Fruit fly (Drosophila melanogaster) whole organism, embryonic: ENCODE results near the gene CCAP.

Experiments
- Abd-B ChIP-seq: fragments of 200-800 bp; sonication (Bioruptor generic); optimal IDR thresholded peaks from 2 replicates; lab custom pipeline; 2018; ENCODE audit warnings: missing biosample characterization, mild to moderate bottlenecking, missing genetic modification characterization, moderate library complexity
- BtbVII ChIP-seq: fragments of 200-800 bp; sonication (Bioruptor generic); optimal IDR thresholded peaks from 3 replicates; lab custom pipeline; 2017; ENCODE audit warnings: missing biosample characterization, mild to moderate bottlenecking, missing genetic modification characterization
- CG1024 ChIP-seq: fragments of 200-800 bp; sonication (Bioruptor generic); IDR thresholded peaks from 2 replicates; pipeline ENCODE4 v1.3.6; 2022; ENCODE audit warnings: missing biosample characterization, missing genetic modification characterization
- CG10543 ChIP-seq: fragments of 200-800 bp; sonication (Bioruptor generic); optimal IDR thresholded peaks from 3 replicates; lab custom pipeline; 2017; ENCODE audit warnings: missing biosample characterization, mild to moderate bottlenecking, missing genetic modification characterization, moderate library complexity
- CG10565 ChIP-seq: fragments of 200-800 bp; sonication (Bioruptor generic); optimal IDR thresholded peaks from 3 replicates; lab custom pipeline; 2016; ENCODE audit warnings: missing biosample characterization, mild to moderate bottlenecking, missing genetic modification characterization
- CG10959 ChIP-seq: fragments of 200-800 bp; sonication (Bioruptor generic); IDR thresholded peaks from 2 replicates; pipeline ENCODE4 v1.3.6; 2022; ENCODE audit warnings: missing biosample characterization, missing genetic modification characterization
- CG15073 ChIP-seq: fragments of 200-800 bp; sonication (Bioruptor generic); optimal IDR thresholded peaks from 2 replicates; lab custom pipeline; 2016; ENCODE audit warnings: missing biosample characterization, missing genetic modification characterization
- CG15601 ChIP-seq: fragments of 200-800 bp; sonication (Bioruptor generic); optimal IDR thresholded peaks from 3 replicates; lab custom pipeline; 2019; ENCODE audit warnings: missing biosample characterization, mild to moderate bottlenecking, missing genetic modification characterization, moderate library complexity
- CG2678 ChIP-seq: fragments of 200-800 bp; sonication (Bioruptor generic); optimal IDR thresholded peaks from 3 replicates; lab custom pipeline; 2019; ENCODE audit warnings: missing biosample characterization, mild to moderate bottlenecking, missing genetic modification characterization, moderate library complexity
- CG32772 ChIP-seq: fragments of 200-800 bp; sonication (Bioruptor generic); IDR thresholded peaks from 2 replicates; pipeline ENCODE4 v1.3.6; 2022; ENCODE audit warnings: missing biosample characterization, missing genetic modification characterization
- CG42726 ChIP-seq: fragments of 200-800 bp; sonication (Bioruptor generic); IDR thresholded peaks from 2 replicates; pipeline ENCODE4 v1.3.6; 2022; ENCODE audit warnings: missing biosample characterization, missing genetic modification characterization; ENCODE audit not compliant: partially characterized antibody
- CG4854 ChIP-seq: fragments of 200-800 bp; sonication (Bioruptor generic); optimal IDR thresholded peaks from 2 replicates; lab custom pipeline; 2016; ENCODE audit warnings: missing biosample characterization, missing genetic modification characterization, inconsistent platforms
- CG6272 ChIP-seq: fragments of 200-800 bp; sonication (Bioruptor generic); IDR thresholded peaks from 2 replicates; pipeline ENCODE4 v1.3.6; 2022; ENCODE audit warnings: missing biosample characterization, missing genetic modification characterization
- CG8359 ChIP-seq: fragments of 200-800 bp; sonication (Bioruptor generic); optimal IDR thresholded peaks from 2 replicates; lab custom pipeline; 2017; ENCODE audit warnings: missing biosample characterization, mild to moderate bottlenecking, missing genetic modification characterization, borderline replicate concordance
- CG8478 ChIP-seq: fragments of >200 bp; optimal IDR thresholded peaks from 2 replicates; lab custom pipeline; 2018
- CG9797 ChIP-seq: fragments of 200-800 bp; sonication (Bioruptor generic); optimal IDR thresholded peaks from 3 replicates; lab custom pipeline; 2018; ENCODE audit warnings: missing biosample characterization, mild to moderate bottlenecking, missing genetic modification characterization
- Dref ChIP-seq: fragments of 200-800 bp; sonication (Bioruptor generic); IDR thresholded peaks from 2 replicates; pipeline ENCODE4 v1.3.6; 2022; ENCODE audit warnings: missing biosample characterization, missing genetic modification characterization
- Fer1 ChIP-seq: fragments of 200-800 bp; sonication (Bioruptor generic); optimal IDR thresholded peaks from 2 replicates; lab custom pipeline; 2017; ENCODE audit warnings: missing biosample characterization, mild to moderate bottlenecking, missing genetic modification characterization
- Fer3 ChIP-seq: fragments of 200-800 bp; sonication (Bioruptor generic); optimal IDR thresholded peaks from 2 replicates; lab custom pipeline; 2018; ENCODE audit warnings: missing biosample characterization, mild to moderate bottlenecking, missing genetic modification characterization, moderate library complexity
- Gsc ChIP-seq: fragments of 200-800 bp; sonication (Bioruptor generic); IDR thresholded peaks from 2 replicates; pipeline ENCODE4 v1.3.6; 2022; ENCODE audit warnings: missing biosample characterization, missing genetic modification characterization
- HLH54F ChIP-seq: fragments of 200-800 bp; sonication (Bioruptor generic); optimal IDR thresholded peaks from 3 replicates; lab custom pipeline; 2016; ENCODE audit warnings: missing biosample characterization, missing genetic modification characterization
- Med ChIP-seq: fragments of 200-800 bp; sonication (Bioruptor generic); peaks from one replicate; lab custom pipeline; 2016; ENCODE audit warnings: missing biosample characterization, missing genetic modification characterization, mild to moderate bottlenecking, inconsistent platforms, moderate library complexity
- NC2β ChIP-seq: fragments of 200-800 bp; sonication (Bioruptor generic); optimal IDR thresholded peaks from 2 replicates; lab custom pipeline; 2016; ENCODE audit warnings: missing biosample characterization, missing genetic modification characterization
- Poxn ChIP-seq: fragments of 200-800 bp; sonication (Bioruptor generic); IDR thresholded peaks from 2 replicates; pipeline ENCODE4 v1.3.6; 2022; ENCODE audit warnings: missing biosample characterization, missing genetic modification characterization
- Scr ChIP-seq: fragments of 200-800 bp; sonication (Bioruptor generic); IDR thresholded peaks from 2 replicates; pipeline ENCODE4 v1.3.6; 2022; ENCODE audit warnings: missing biosample characterization, missing genetic modification characterization; ENCODE audit not compliant: partially characterized antibody
- Six4 ChIP-seq: fragments of 200-800 bp; sonication (Bioruptor generic); optimal IDR thresholded peaks from 2 replicates; lab custom pipeline; 2016; ENCODE audit warnings: missing biosample characterization, missing genetic modification characterization
- Spps ChIP-seq: fragments of 200-800 bp; sonication (Bioruptor generic); optimal IDR thresholded peaks from 2 replicates; lab custom pipeline; 2018; ENCODE audit warnings: missing biosample characterization, mild to moderate bottlenecking, missing genetic modification characterization
- Taf1 ChIP-seq: fragments of 200-800 bp; sonication (Bioruptor generic); IDR thresholded peaks from 2 replicates; pipeline ENCODE4 v1.3.6; 2022; ENCODE audit warnings: missing biosample characterization, missing genetic modification characterization
- az2 ChIP-seq: fragments of 200-800 bp; sonication (Bioruptor generic); optimal IDR thresholded peaks from 3 replicates; lab custom pipeline; 2016; ENCODE audit warnings: missing biosample characterization, missing genetic modification characterization
- cg ChIP-seq: fragments of 200-800 bp; sonication (Bioruptor generic); optimal IDR thresholded peaks from 3 replicates; lab custom pipeline; 2019; ENCODE audit warnings: missing biosample characterization, mild to moderate bottlenecking, missing genetic modification characterization, moderate library complexity
- chif ChIP-seq, 2 experiments: fragments of 200-800 bp; sonication (Bioruptor generic); optimal IDR thresholded peaks; 3 replicates each; lab custom pipeline; 2016; ENCODE audit warnings: missing biosample characterization in 2 of 2, missing genetic modification characterization in 2 of 2
- dati ChIP-seq: fragments of 200-800 bp; sonication (Bioruptor generic); IDR thresholded peaks from 2 replicates; pipeline ENCODE4 v1.3.6; 2022; ENCODE audit warnings: missing biosample characterization, missing genetic modification characterization
- exex ChIP-seq: fragments of 200-800 bp; sonication (Bioruptor generic); optimal IDR thresholded peaks from 4 replicates; lab custom pipeline; 2018; ENCODE audit warnings: missing biosample characterization, mild to moderate bottlenecking, missing genetic modification characterization, moderate library complexity
- fd102C ChIP-seq: fragments of 200-800 bp; sonication (Bioruptor generic); optimal IDR thresholded peaks from 2 replicates; lab custom pipeline; 2018; ENCODE audit warnings: missing biosample characterization, mild to moderate bottlenecking, missing genetic modification characterization, moderate library complexity
- fru ChIP-seq: fragments of >200 bp; optimal IDR thresholded peaks from 2 replicates; lab custom pipeline; 2017
- gsb-n ChIP-seq: fragments of 200-800 bp; sonication (Bioruptor generic); optimal IDR thresholded peaks from 3 replicates; lab custom pipeline; 2018; ENCODE audit warnings: missing biosample characterization, mild to moderate bottlenecking, missing genetic modification characterization
- hb ChIP-seq: fragments of 200-800 bp; sonication (Bioruptor generic); IDR thresholded peaks from 3 replicates; pipeline ENCODE4 v1.3.6; 2022; ENCODE audit warnings: missing biosample characterization, missing genetic modification characterization; ENCODE audit not compliant: partially characterized antibody
- her ChIP-seq: fragments of 200-800 bp; sonication (Bioruptor generic); optimal IDR thresholded peaks from 2 replicates; lab custom pipeline; 2016; ENCODE audit warnings: missing biosample characterization, missing genetic modification characterization
- knrl ChIP-seq: fragments of 200-800 bp; sonication (Bioruptor generic); IDR thresholded peaks from 3 replicates; pipeline ENCODE4 v1.3.6; 2022; ENCODE audit warnings: missing biosample characterization, missing genetic modification characterization; ENCODE audit not compliant: partially characterized antibody
- pan ChIP-seq, 4 experiments: fragments of >200 bp in 3 of 4; fragments of 200-800 bp in 1 of 4; sonication (Bioruptor generic) in 1 of 4; optimal IDR thresholded peaks in 3 of 4; IDR thresholded peaks in 1 of 4; 2 replicates each; pipeline versions ENCODE4 v1.3.6 to Lab custom; 2017 to 2022; ENCODE audit warnings: missing biosample characterization in 2 of 4, missing genetic modification characterization in 2 of 4, mixed read lengths in 1 of 4
- pita ChIP-seq: fragments of 200-800 bp; sonication (Bioruptor generic); optimal IDR thresholded peaks from 2 replicates; lab custom pipeline; 2017; ENCODE audit warnings: missing biosample characterization, mild to moderate bottlenecking, missing genetic modification characterization
- prd ChIP-seq, 3 experiments: fragments of >200 bp in 2 of 3; fragments of 200-800 bp in 1 of 3; sonication (Bioruptor generic) in 1 of 3; optimal IDR thresholded peaks in 2 of 3; IDR thresholded peaks in 1 of 3; 2 replicates in 2 of 3; 3 replicates in 1 of 3; pipeline versions ENCODE4 v1.3.6 to Lab custom; 2017 to 2022; ENCODE audit warnings: missing biosample characterization in 1 of 3, missing genetic modification characterization in 1 of 3
- rib ChIP-seq: fragments of 200-800 bp; sonication (Bioruptor generic); IDR thresholded peaks from 2 replicates; pipeline ENCODE4 v1.3.6; 2022; ENCODE audit warnings: missing biosample characterization, missing genetic modification characterization
- sens ChIP-seq: fragments of 200-800 bp; sonication (Bioruptor generic); peaks from one replicate; lab custom pipeline; 2016; ENCODE audit warnings: missing biosample characterization, missing genetic modification characterization
- seq ChIP-seq: fragments of 200-800 bp; sonication (Bioruptor generic); IDR thresholded peaks from 2 replicates; pipeline ENCODE4 v1.3.6; 2022; ENCODE audit warnings: missing biosample characterization, missing genetic modification characterization
- sisA ChIP-seq: fragments of 200-800 bp; sonication (Bioruptor generic); IDR thresholded peaks from 2 replicates; pipeline ENCODE4 v1.3.6; 2022; ENCODE audit warnings: missing biosample characterization, missing genetic modification characterization
- slbo ChIP-seq: fragments of 200-800 bp; sonication (Bioruptor generic); IDR thresholded peaks from 2 replicates; pipeline ENCODE4 v1.3.6; 2022; ENCODE audit warnings: missing biosample characterization, missing genetic modification characterization
- stwl ChIP-seq: fragments of 200-800 bp; sonication (Bioruptor generic); optimal IDR thresholded peaks from 3 replicates; lab custom pipeline; 2018; ENCODE audit warnings: missing biosample characterization, mild to moderate bottlenecking, missing genetic modification characterization, moderate library complexity
- trh ChIP-seq: fragments of 200-800 bp; sonication (Bioruptor generic); optimal IDR thresholded peaks from 2 replicates; lab custom pipeline; 2016; ENCODE audit warnings: missing biosample characterization, missing genetic modification characterization
- vnd ChIP-seq: fragments of 200-800 bp; sonication (Bioruptor generic); IDR thresholded peaks from 3 replicates; pipeline ENCODE4 v1.3.6; 2022; ENCODE audit warnings: missing biosample characterization, missing genetic modification characterization; ENCODE audit not compliant: partially characterized antibody

The CCAP gene

DNA sequence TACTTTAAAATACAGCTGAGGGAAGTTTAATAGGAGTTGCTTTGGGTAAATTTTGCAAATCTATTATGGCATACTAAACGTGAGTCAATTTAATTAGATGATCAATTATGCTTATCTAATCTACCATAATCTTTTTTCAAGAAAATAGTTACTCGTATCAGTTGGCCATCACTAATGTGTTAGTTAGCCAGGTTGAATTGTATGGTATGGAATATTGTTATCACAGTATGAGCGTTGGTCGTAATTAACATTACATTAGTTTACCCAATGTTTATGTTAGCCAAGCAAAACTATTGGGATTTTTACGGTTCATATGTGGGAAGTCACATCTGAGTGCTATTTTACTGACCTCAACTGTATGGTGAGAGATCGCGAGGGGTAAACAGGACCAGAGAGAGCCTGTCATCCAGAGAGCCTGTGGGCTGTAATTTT is 28.3 kb downstream of the CCAP start (continued):
- peak; percentile 49 for TF ChIP-seq CG15601 (tag; lab: Kevin White, UChicago)
- peak; percentile 77 for TF ChIP-seq az2 (GFP tag; lab: Kevin White, UChicago)
- TF ChIP-seq CG6272 = no peak
- TF ChIP-seq dati (GFP tag; lab: Robert Waterston, UW) = no peak
- peak; percentile 79 for TF ChIP-seq gsb-n (tag; lab: Kevin White, UChicago)
- TF ChIP-seq Fer1 = peak; percentile 55
- TF ChIP-seq pan (optimal IDR thresholded peaks at IDR 0.05; lab: Kevin White, UChicago) = no peak
- peak in 1 of 2 experiments; percentile 43 for TF ChIP-seq pan (GFP tag; optimal IDR thresholded peaks at IDR 0.05 in 1 of 2, IDR thresholded peaks at IDR 0.05 in 1 of 2)
- TF ChIP-seq CG2678 (tag; lab: Kevin White, UChicago) = peak; percentile 79
- no peak for TF ChIP-seq hb (GFP tag; lab: Robert Waterston, UW)
- no peak for TF ChIP-seq CG42726 (GFP tag; lab: Robert Waterston, UW)
- TF ChIP-seq Spps (tag; lab: Kevin White, UChicago) = peak; percentile 65
- TF ChIP-seq trh = no peak
- peak; percentile 41 for TF ChIP-seq her (GFP tag; lab: Kevin White, UChicago)
- TF ChIP-seq Abd-B (GFP tag; lab: Kevin White, UChicago) = peak; percentile 60
- TF ChIP-seq fru = no peak
- TF ChIP-seq sens (GFP tag; lab: Kevin White, UChicago) = peak; percentile 98
- 0 out of 2 replicates have a peak, but pooled peaks have one; percentile 12 for TF ChIP-seq Taf1 (GFP tag; lab: Robert Waterston, UW)
- TF ChIP-seq vnd (GFP tag; lab: Robert Waterston, UW) = no peak
- peak; percentile 11 for TF ChIP-seq CG15073
- TF ChIP-seq CG9797 (GFP tag; lab: Kevin White, UChicago) = no peak
- peak; percentile 81 for TF ChIP-seq Med (GFP tag; lab: Kevin White, UChicago)
- TF ChIP-seq exex (tag; lab: Kevin White, UChicago) = peak; percentile 94
- peak; percentile 64 for TF ChIP-seq CG10959 (GFP tag; lab: Robert Waterston, UW)
- TF ChIP-seq sisA = no peak
- no peak for TF ChIP-seq knrl (GFP tag; lab: Robert Waterston, UW)
- 0 out of 2 replicates have a peak, but pooled peaks have one; percentile 11 for TF ChIP-seq rib (GFP tag; lab: Robert Waterston, UW)
- TF ChIP-seq BtbVII (GFP tag; lab: Kevin White, UChicago) = peak; percentile 44
- TF ChIP-seq CG8359 (GFP tag; lab: Kevin White, UChicago) = peak; percentile 68
- no peak for TF ChIP-seq cg (GFP tag; lab: Kevin White, UChicago)
- peak; percentile 13 for TF ChIP-seq CG4854 (GFP tag; lab: Kevin White, UChicago)
- no peak for TF ChIP-seq CG10543 (GFP tag; lab: Kevin White, UChicago)
- TF ChIP-seq NC2β (GFP tag; lab: Kevin White, UChicago) = peak; percentile 82
- TF ChIP-seq chif (GFP tag; optimal IDR thresholded peaks at IDR 0.05; lab: Kevin White, UChicago) = peak; percentile 73 to 89
- no peak for TF ChIP-seq slbo
- TF ChIP-seq CG1024 = 0 out of 2 replicates have a peak, but pooled peaks have one; percentile 2
- TF ChIP-seq Poxn (GFP tag; lab: Robert Waterston, UW) = no peak
- TF ChIP-seq Gsc (GFP tag; lab: Robert Waterston, UW) = no peak
- 0 out of 2 replicates have a peak, but pooled peaks have one; percentile 7 for TF ChIP-seq Scr (GFP tag; lab: Robert Waterston, UW)
- TF ChIP-seq CG8478 = no peak
- peak; percentile 33 for TF ChIP-seq stwl (tag; lab: Kevin White, UChicago)
- no peak for TF ChIP-seq pita (GFP tag; lab: Kevin White, UChicago)
- TF ChIP-seq HLH54F (GFP tag; lab: Kevin White, UChicago) = peak; percentile 51
- TF ChIP-seq fd102C = peak; percentile 83
- peak; percentile 24 for TF ChIP-seq Fer3 (tag; lab: Kevin White, UChicago)
- no peak for TF ChIP-seq prd (optimal IDR thresholded peaks at IDR 0.05; lab: Kevin White, UChicago)
- TF ChIP-seq prd (GFP tag; IDR thresholded peaks at IDR 0.05; lab: Robert Waterston, UW) = peak; percentile 80
- no peak for TF ChIP-seq Dref (GFP tag; lab: Robert Waterston, UW)
- no peak for TF ChIP-seq CG10565
- TF ChIP-seq seq = 0 out of 2 replicates have a peak, but pooled peaks have one; percentile 37
- 0 out of 2 replicates have a peak, but pooled peaks have one; percentile 29 for TF ChIP-seq CG32772 (GFP tag; lab: Robert Waterston, UW)
- peak; percentile 61 for TF ChIP-seq Six4 (GFP tag; lab: Kevin White, UChicago)
